Worm (Caenorhabditis elegans) whole organism, L1 larva: ENCODE results near the gene K07D4.5.

Source experiments
- C04F5.9 ChIP-seq: sonication (generic microtip); optimal IDR thresholded peaks from 2 replicates; lab custom pipeline; 2016; ENCODE audit warnings: missing genetic modification characterization, missing compliant biosample characterization
- F16B12.6 ChIP-seq: fragments of 150-350 bp; optimal IDR thresholded peaks from 2 replicates; lab custom pipeline; 2014; ENCODE audit warnings: missing biosample characterization, missing genetic modification characterization
- ceh-8 ChIP-seq: fragments of 200-800 bp; sonication (Bioruptor generic); optimal IDR thresholded peaks from 2 replicates; lab custom pipeline; 2018; ENCODE audit warnings: mild to moderate bottlenecking, missing genetic modification characterization, moderate library complexity, missing compliant biosample characterization
- ceh-88 ChIP-seq: fragments of 200-800 bp; sonication (Bioruptor generic); IDR thresholded peaks from 2 replicates; pipeline ENCODE4 v1.3.6; 2022; ENCODE audit warnings: missing genetic modification characterization, missing compliant biosample characterization
- dpl-1 ChIP-seq, 3 experiments: fragments of 150-350 bp in 2 of 3; sonication (generic microtip) in 1 of 3; optimal IDR thresholded peaks; 2 replicates each; lab custom pipeline; 2014 to 2017; ENCODE audit warnings: missing biosample characterization in 3 of 3, missing genetic modification characterization in 3 of 3, missing genetic modification reagents in 3 of 3
- dsc-1 ChIP-seq: sonication (generic microtip); optimal IDR thresholded peaks from 2 replicates; lab custom pipeline; 2016; ENCODE audit warnings: mild to moderate bottlenecking, missing genetic modification characterization, missing compliant biosample characterization
- efl-1 ChIP-seq, 4 experiments: fragments of 150-350 bp; optimal IDR thresholded peaks in 3 of 4; peaks in 1 of 4; 1 replicate in 1 of 4; 2 replicates in 3 of 4; lab custom pipeline; 2014; ENCODE audit warnings: missing biosample characterization in 2 of 4, missing genetic modification characterization in 2 of 4, missing genetic modification reagents in 2 of 4
- egl-13 ChIP-seq: sonication (generic microtip); optimal IDR thresholded peaks from 2 replicates; lab custom pipeline; 2016; ENCODE audit warnings: missing genotype, missing genetic modification reagents, missing genetic modification characterization, missing compliant biosample characterization
- elt-2 ChIP-seq: sonication (generic microtip); optimal IDR thresholded peaks from 2 replicates; lab custom pipeline; 2016; ENCODE audit warnings: missing genetic modification characterization, mild to moderate bottlenecking, inconsistent platforms, missing compliant biosample characterization, missing genetic modification reagents
- ets-5 ChIP-seq: fragments of 200-800 bp; sonication (Bioruptor generic); IDR thresholded peaks from 2 replicates; pipeline ENCODE4 v1.3.6; 2022; ENCODE audit warnings: missing genetic modification characterization, missing compliant biosample characterization
- fkh-8 ChIP-seq: sonication (generic microtip); optimal IDR thresholded peaks from 2 replicates; lab custom pipeline; 2016; ENCODE audit warnings: mild to moderate bottlenecking, missing genetic modification characterization, missing compliant biosample characterization
- grh-1 ChIP-seq: fragments of 200-800 bp; sonication (Bioruptor generic); IDR thresholded peaks from 2 replicates; pipeline ENCODE4 v1.3.6; 2022; ENCODE audit warnings: missing genetic modification reagents, missing genetic modification characterization, missing compliant biosample characterization
- irx-1 ChIP-seq: sonication (generic microtip); optimal IDR thresholded peaks from 2 replicates; lab custom pipeline; 2016; ENCODE audit warnings: missing genetic modification characterization, missing compliant biosample characterization
- isw-1 ChIP-seq: fragments of 200-800 bp; sonication (Bioruptor generic); IDR thresholded peaks from 2 replicates; pipeline ENCODE4 v1.3.6; 2022; ENCODE audit warnings: missing genetic modification characterization, missing compliant biosample characterization
- lin-14 ChIP-seq: fragments of 200-800 bp; sonication (Bioruptor generic); optimal IDR thresholded peaks from 2 replicates; lab custom pipeline; 2018; ENCODE audit warnings: mild to moderate bottlenecking, missing genetic modification characterization, moderate library complexity, missing compliant biosample characterization
- lin-35 ChIP-seq, 2 experiments: fragments of 150-350 bp; optimal IDR thresholded peaks; 2 replicates each; lab custom pipeline; 2014; ENCODE audit warnings: missing biosample characterization in 2 of 2, missing genetic modification characterization in 2 of 2, missing genetic modification reagents in 2 of 2
- lir-3 ChIP-seq: sonication (generic microtip); optimal IDR thresholded peaks from 2 replicates; lab custom pipeline; 2016; ENCODE audit warnings: mild to moderate bottlenecking, missing genetic modification characterization, moderate library complexity, missing compliant biosample characterization; ENCODE audit not compliant: poor library complexity
- lsy-2 ChIP-seq, 2 experiments: fragments of 150-350 bp; optimal IDR thresholded peaks; 2 replicates each; lab custom pipeline; 2014; ENCODE audit warnings: missing biosample characterization in 2 of 2, missing genetic modification characterization in 2 of 2
- mab-9 ChIP-seq: fragments of 200-800 bp; sonication (Bioruptor generic); IDR thresholded peaks from 2 replicates; pipeline ENCODE4 v1.3.6; 2022; ENCODE audit warnings: missing genetic modification reagents, missing genetic modification characterization, missing compliant biosample characterization
- nhr-19 ChIP-seq: fragments of 200-800 bp; sonication (Bioruptor generic); conservative IDR thresholded peaks from 2 replicates; pipeline ENCODE4 v1.3.6; 2022; ENCODE audit warnings: missing genetic modification characterization, missing compliant biosample characterization
- nhr-20 ChIP-seq: sonication (generic microtip); optimal IDR thresholded peaks from 2 replicates; lab custom pipeline; 2016; ENCODE audit warnings: mild to moderate bottlenecking, missing genetic modification characterization, missing compliant biosample characterization
- nhr-47 ChIP-seq: sonication (generic microtip); optimal IDR thresholded peaks from 2 replicates; lab custom pipeline; 2016; ENCODE audit warnings: mild to moderate bottlenecking, missing genetic modification characterization, moderate library complexity, missing compliant biosample characterization
- nhr-71 ChIP-seq: sonication (generic microtip); optimal IDR thresholded peaks from 2 replicates; lab custom pipeline; 2016; ENCODE audit warnings: mild to moderate bottlenecking, missing genetic modification characterization, moderate library complexity, missing compliant biosample characterization
- nhr-85 ChIP-seq: sonication (generic microtip); peaks from one replicate; lab custom pipeline; 2016; ENCODE audit warnings: missing genetic modification characterization, inconsistent platforms, missing compliant biosample characterization
- nhr-90 ChIP-seq: sonication (generic microtip); optimal IDR thresholded peaks from 2 replicates; lab custom pipeline; 2016; ENCODE audit warnings: mild to moderate bottlenecking, missing genetic modification characterization, missing compliant biosample characterization; ENCODE audit not compliant: poor library complexity
- pax-3 ChIP-seq: fragments of 200-800 bp; sonication (Bioruptor generic); optimal IDR thresholded peaks from 2 replicates; lab custom pipeline; 2018; ENCODE audit warnings: mild to moderate bottlenecking, missing genetic modification characterization, moderate library complexity, missing compliant biosample characterization
- rnt-1 ChIP-seq: sonication (generic microtip); optimal IDR thresholded peaks from 2 replicates; lab custom pipeline; 2016; ENCODE audit warnings: mild to moderate bottlenecking, missing genetic modification characterization, moderate library complexity, missing compliant biosample characterization
- snu-23 ChIP-seq: sonication (generic microtip); optimal IDR thresholded peaks from 2 replicates; lab custom pipeline; 2016; ENCODE audit warnings: missing genetic modification characterization, missing compliant biosample characterization
- sox-4 ChIP-seq: sonication (generic microtip); optimal IDR thresholded peaks from 2 replicates; lab custom pipeline; 2016; ENCODE audit warnings: missing genetic modification characterization, missing compliant biosample characterization
- swsn-7 ChIP-seq: sonication (generic microtip); optimal IDR thresholded peaks from 2 replicates; lab custom pipeline; 2016; ENCODE audit warnings: missing genetic modification characterization, missing compliant biosample characterization
- tbx-2 ChIP-seq: sonication (generic microtip); optimal IDR thresholded peaks from 2 replicates; lab custom pipeline; 2016; ENCODE audit warnings: missing genetic modification characterization, missing compliant biosample characterization
- unc-86 ChIP-seq: sonication (generic microtip); optimal IDR thresholded peaks from 2 replicates; lab custom pipeline; 2016; ENCODE audit warnings: missing genetic modification characterization, missing compliant biosample characterization
- unc-98 ChIP-seq: fragments of 200-800 bp; sonication (Bioruptor generic); IDR thresholded peaks from 2 replicates; pipeline ENCODE4 v1.3.6; 2022; ENCODE audit warnings: missing genetic modification characterization, missing compliant biosample characterization
- xbp-1 ChIP-seq: sonication (generic microtip); optimal IDR thresholded peaks from 2 replicates; lab custom pipeline; 2016; ENCODE audit warnings: missing genetic modification characterization, missing compliant biosample characterization
- zip-4 ChIP-seq: fragments of 200-800 bp; sonication (Bioruptor generic); optimal IDR thresholded peaks from 2 replicates; lab custom pipeline; 2018; ENCODE audit warnings: mild to moderate bottlenecking, missing genetic modification characterization, moderate library complexity, missing compliant biosample characterization
- ztf-11 ChIP-seq, 2 experiments: sonication (generic microtip); optimal IDR thresholded peaks; 2 replicates each; lab custom pipeline; 2016 to 2017; ENCODE audit warnings: missing genetic modification characterization in 2 of 2, missing biosample characterization in 1 of 2, missing compliant biosample characterization in 1 of 2

K07D4.5 gene

DNA sequence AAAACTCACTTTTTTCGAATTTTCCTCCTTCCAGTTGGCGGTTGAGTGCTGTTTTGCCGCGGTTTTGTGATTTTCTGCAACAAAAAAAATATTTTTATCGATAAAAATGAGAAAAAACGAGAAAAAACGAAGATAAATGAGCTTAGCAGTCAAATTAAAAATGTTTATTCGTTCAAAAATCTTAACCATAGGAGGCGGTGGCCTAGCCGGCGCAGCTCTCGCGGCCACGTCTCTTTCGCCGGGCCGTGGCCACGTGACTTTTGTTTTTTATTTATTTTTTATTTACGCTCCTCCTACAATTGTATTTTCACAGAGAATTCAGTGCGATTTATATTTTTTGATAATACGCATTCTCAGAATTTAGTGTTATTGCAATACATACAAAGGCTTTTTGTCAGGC, 24.3 kb upstream of the K07D4.5 start:
- peak; percentile 59 for TF ChIP-seq nhr-71 (tag; lab: Kevin White, UChicago)
- peak; percentile 45 to 73 for TF ChIP-seq lsy-2 (tag; optimal IDR thresholded peaks at IDR 0.05; lab: Kevin White, UChicago)
- peak in 1 of 3 experiments; percentile 22 for TF ChIP-seq dpl-1 (GFP tag; optimal IDR thresholded peaks at IDR 0.05; lab: Kevin White, UChicago)
- peak; percentile 46 for TF ChIP-seq nhr-47 (tag; lab: Kevin White, UChicago)
- peak; percentile 49; the same call in 1 of the 2 replicates for TF ChIP-seq isw-1 (GFP tag; lab: Robert Waterston, UW)
- TF ChIP-seq lin-35 (GFP tag; optimal IDR thresholded peaks at IDR 0.05; lab: Kevin White, UChicago) = peak in 1 of 2 experiments; percentile 45
- TF ChIP-seq nhr-20 (tag; lab: Kevin White, UChicago) = peak; percentile 51
- peak; percentile 40 to 42 for TF ChIP-seq efl-1 (optimal IDR thresholded peaks at IDR 0.05; lab: Kevin White, UChicago)
- peak; percentile 19 to 36 for TF ChIP-seq efl-1 (GFP tag; optimal IDR thresholded peaks at IDR 0.05 in 1 of 2; lab: Kevin White, UChicago)
- TF ChIP-seq nhr-19 (GFP tag; lab: Robert Waterston, UW) = peak; percentile 81
- TF ChIP-seq nhr-90 (tag; lab: Kevin White, UChicago) = peak; percentile 10
- TF ChIP-seq grh-1 (GFP tag; lab: Robert Waterston, UW) = peak; percentile 57
- TF ChIP-seq F16B12.6 (tag; lab: Kevin White, UChicago) = peak; percentile 9
- peak; percentile 23 for TF ChIP-seq tbx-2 (tag; lab: Kevin White, UChicago)
- TF ChIP-seq snu-23 = peak; percentile 21
- peak; percentile 18 for TF ChIP-seq rnt-1 (tag; lab: Kevin White, UChicago)
- TF ChIP-seq lin-14 (GFP tag; lab: Kevin White, UChicago) = peak; percentile 49
- TF ChIP-seq xbp-1 = peak; percentile 2

DNA sequence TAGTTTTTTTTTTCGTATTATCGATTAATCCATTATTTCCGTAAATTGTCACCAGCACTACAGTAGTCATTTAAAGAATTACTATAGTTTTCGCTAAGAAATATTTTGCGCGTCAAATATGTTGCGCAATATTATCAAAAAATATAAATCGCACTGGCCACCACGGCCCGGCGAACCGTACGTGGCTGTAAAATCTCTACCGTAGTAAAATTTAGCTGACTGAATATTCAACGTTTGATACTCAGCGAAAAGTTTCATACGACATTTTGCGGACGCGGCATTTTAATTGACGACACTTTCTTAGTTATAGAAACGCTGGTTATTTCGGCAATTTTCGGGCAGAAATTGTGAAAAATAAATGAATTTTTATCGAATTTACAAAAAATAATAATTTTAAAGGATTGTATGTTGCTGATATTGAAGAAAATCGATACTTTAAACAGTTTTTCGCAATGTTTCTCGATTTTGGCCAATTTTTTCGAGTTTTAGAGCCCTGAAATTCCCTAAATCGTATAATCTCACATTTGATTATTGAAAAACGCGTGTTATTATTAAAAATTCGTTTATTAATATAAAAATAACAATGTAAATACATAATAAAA, 22.6 kb upstream of the K07D4.5 start:
- TF ChIP-seq ceh-88 (peak; percentile 99), elt-2 (tag; lab: Kevin White, UChicago) (peak; percentile 63), efl-1 (optimal IDR thresholded peaks at IDR 0.05; lab: Kevin White, UChicago) (peak; percentile 46 to 47), efl-1 (GFP tag; optimal IDR thresholded peaks at IDR 0.05 in 1 of 2; lab: Kevin White, UChicago) (peak; percentile 22 to 92), ztf-11 (tag; optimal IDR thresholded peaks at IDR 0.05; lab: Kevin White, UChicago) (peak in 1 of 2 experiments; percentile 62), nhr-90 (tag; lab: Kevin White, UChicago) (peak; percentile 76), irx-1 (tag; lab: Kevin White, UChicago) (peak; percentile 52), lsy-2 (tag; optimal IDR thresholded peaks at IDR 0.05; lab: Kevin White, UChicago) (peak; percentile 48 to 69), swsn-7 (tag; lab: Kevin White, UChicago) (peak; percentile 52), tbx-2 (tag; lab: Kevin White, UChicago) (peak; percentile 64), zip-4 (peak; percentile 25), mab-9 (GFP tag; lab: Robert Waterston, UW) (peak; percentile 96), egl-13 (peak; percentile 17), unc-98 (peak; percentile 89), lin-35 (GFP tag; optimal IDR thresholded peaks at IDR 0.05; lab: Kevin White, UChicago) (peak in 1 of 2 experiments; percentile 36), fkh-8 (peak; percentile 32), pax-3 (tag; lab: Kevin White, UChicago) (peak; percentile 68), isw-1 (GFP tag; lab: Robert Waterston, UW) (peak; percentile 97), F16B12.6 (tag; lab: Kevin White, UChicago) (peak; percentile 40), sox-4 (tag; lab: Kevin White, UChicago) (peak; percentile 1), rnt-1 (tag; lab: Kevin White, UChicago) (peak; percentile 39), dsc-1 (tag; lab: Kevin White, UChicago) (peak; percentile 33), dpl-1 (GFP tag; optimal IDR thresholded peaks at IDR 0.05; lab: Kevin White, UChicago) (peak; percentile 14 to 31 (median 24)), ets-5 (GFP tag; lab: Robert Waterston, UW) (0 out of 2 replicates have a peak, but pooled peaks have one; percentile 57), lir-3 (tag; lab: Kevin White, UChicago) (peak; percentile 66), lin-14 (GFP tag; lab: Kevin White, UChicago) (peak; percentile 69), C04F5.9 (tag; lab: Kevin White, UChicago) (peak; percentile 62), nhr-20 (tag; lab: Kevin White, UChicago) (peak; percentile 74), snu-23 (peak; percentile 64), unc-86 (peak; percentile 40), nhr-47 (tag; lab: Kevin White, UChicago) (peak; percentile 82), nhr-71 (tag; lab: Kevin White, UChicago) (peak; percentile 83), xbp-1 (peak; percentile 68), grh-1 (GFP tag; lab: Robert Waterston, UW) (peak; percentile 99), nhr-19 (GFP tag; lab: Robert Waterston, UW) (peak; percentile 99), nhr-85 (peak; percentile 84), ceh-8 (GFP tag; lab: Kevin White, UChicago) (peak; percentile 35)
- TF ChIP-seq, all 84 proteins: peak for 36; not testable (repeated sequence) for 48
